Worm (Caenorhabditis elegans): ENCODE measurements around the gene hel-1.

hel-1 gene

ce11 chrII:8325002-8325539, 3.6 kb downstream of the hel-1 start, which contains the start of the genes ran-3 and C26D10.3:
TSS of gene ran-3 (minus strand) at chrII:8325052.
TSS of gene C26D10.3 (plus strand) at chrII:8325386.
- no peak for TF ChIP-seq unc-62 (GFP tag; optimal IDR thresholded peaks at IDR 0.05)

- no peak for TF ChIP-seq unc-62 (GFP tag; optimal IDR thresholded peaks at IDR 0.05)
These were observed 7.4 kb downstream of the hel-1 start, which contains the start of gene shw-1 for ce11 chrII:8321244-8321643. TSS of gene shw-1 (minus strand) at chrII:8321471.

ce11 chrII:8316701-8317100, 12.0 kb downstream of the hel-1 start:
- TF ChIP-seq unc-62 (GFP tag; optimal IDR thresholded peaks at IDR 0.05) = no peak

- no peak for TF ChIP-seq unc-62 (GFP tag; optimal IDR thresholded peaks at IDR 0.05)
These were observed 13.9 kb downstream of the hel-1 start for ce11 chrII:8314768-8315167.

ce11 chrII:8312012-8312411, 16.7 kb downstream of the hel-1 start:
- no peak for TF ChIP-seq unc-62 (GFP tag; optimal IDR thresholded peaks at IDR 0.05)

ce11 chrII:8311484-8311883, 17.2 kb downstream of the hel-1 start:
- no peak for TF ChIP-seq unc-62 (GFP tag; optimal IDR thresholded peaks at IDR 0.05)

ce11 chrII:8308314-8308713, 20.4 kb downstream of the hel-1 start:
- TF ChIP-seq unc-62 (GFP tag; optimal IDR thresholded peaks at IDR 0.05) = no peak

- TF ChIP-seq unc-62 (GFP tag; optimal IDR thresholded peaks at IDR 0.05) = no peak
These were observed 33.4 kb downstream of the hel-1 start, which contains the start of gene nlp-55 for ce11 chrII:8295296-8295695. TSS of gene nlp-55 (minus strand) at chrII:8295396.

ce11 chrII:8283158-8283717, 45.4 kb downstream of the hel-1 start, which contains the start of the genes nst-1 and cct-4:
TSS of gene nst-1 (minus strand) at chrII:8283208.
TSS of gene cct-4 (plus strand) at chrII:8283667.
- TF ChIP-seq unc-62 (GFP tag; optimal IDR thresholded peaks at IDR 0.05) = no peak

- no peak for TF ChIP-seq unc-62 (GFP tag; optimal IDR thresholded peaks at IDR 0.05)
These were observed 50.3 kb downstream of the hel-1 start, which contains the start of the genes mrpl-10 and clec-142 for ce11 chrII:8278415-8278814. TSS of gene mrpl-10 (minus strand) at chrII:8278515. TSS of gene clec-142 (plus strand) at chrII:8278678.

All from whole organism, dauer.